Worm (Caenorhabditis elegans) whole organism, L3 larva: ENCODE measurements around the gene nas-28.

Source experiments
- aly-2 ChIP-seq: fragments of 150-350 bp; optimal IDR thresholded peaks from 2 replicates; lab custom pipeline; 2014; ENCODE audit warnings: missing biosample characterization, missing genetic modification characterization
- ama-1 ChIP-seq: fragments of 150-350 bp; optimal IDR thresholded peaks from 2 replicates; lab custom pipeline; 2018
- ceh-16 ChIP-seq: sonication (generic microtip); optimal IDR thresholded peaks from 2 replicates; lab custom pipeline; 2017; ENCODE audit warnings: missing biosample characterization, missing genetic modification characterization
- ceh-28 ChIP-seq: fragments of 150-350 bp; optimal IDR thresholded peaks from 2 replicates; lab custom pipeline; 2014; ENCODE audit warnings: missing biosample characterization, missing genetic modification reagents, missing genetic modification characterization
- ceh-82 ChIP-seq: fragments of 150-350 bp; optimal IDR thresholded peaks from 2 replicates; lab custom pipeline; 2014; ENCODE audit warnings: missing biosample characterization, missing genetic modification characterization
- daf-12 ChIP-seq: fragments of 150-350 bp; optimal IDR thresholded peaks from 2 replicates; lab custom pipeline; 2014; ENCODE audit warnings: missing biosample characterization, missing genetic modification reagents, missing genetic modification characterization
- egl-5 ChIP-seq: fragments of 150-350 bp; optimal IDR thresholded peaks from 2 replicates; lab custom pipeline; 2017; ENCODE audit warnings: missing biosample characterization, missing genetic modification reagents, missing genetic modification characterization, inconsistent platforms
- elt-2 ChIP-seq: sonication (generic microtip); optimal IDR thresholded peaks from 2 replicates; lab custom pipeline; 2016; ENCODE audit warnings: missing genetic modification reagents, mild to moderate bottlenecking, missing genetic modification characterization, missing compliant biosample characterization
- elt-3 ChIP-seq, 3 experiments: fragments of 150-350 bp in 1 of 3; sonication (generic microtip) in 2 of 3; optimal IDR thresholded peaks; 2 replicates in 2 of 3; 4 replicates in 1 of 3; lab custom pipeline; 2014 to 2017; ENCODE audit warnings: missing biosample characterization in 3 of 3, missing genetic modification characterization in 3 of 3
- fkh-10 ChIP-seq: sonication (generic microtip); optimal IDR thresholded peaks from 2 replicates; lab custom pipeline; 2017; ENCODE audit warnings: missing biosample characterization, missing genetic modification reagents, missing genetic modification characterization
- fos-1 ChIP-seq: fragments of 150-350 bp; optimal IDR thresholded peaks from 2 replicates; lab custom pipeline; 2014; ENCODE audit warnings: missing biosample characterization, missing genetic modification characterization
- hmg-11 ChIP-seq: sonication (generic microtip); optimal IDR thresholded peaks from 2 replicates; lab custom pipeline; 2016; ENCODE audit warnings: missing genetic modification characterization, missing compliant biosample characterization
- lin-15B ChIP-seq: fragments of 150-350 bp; optimal IDR thresholded peaks from 2 replicates; lab custom pipeline; 2014; ENCODE audit warnings: missing biosample characterization, missing genetic modification characterization
- lin-39 ChIP-seq: fragments of 150-350 bp; optimal IDR thresholded peaks from 2 replicates; lab custom pipeline; 2018; ENCODE audit warnings: missing biosample characterization, missing genetic modification reagents, missing genetic modification characterization
- mdl-1 ChIP-seq: fragments of 150-350 bp; optimal IDR thresholded peaks from 2 replicates; lab custom pipeline; 2014; ENCODE audit warnings: missing biosample characterization, missing genetic modification characterization
- mml-1 ChIP-seq: fragments of 150-350 bp; sonication (generic microtip); optimal IDR thresholded peaks from 3 replicates; lab custom pipeline; 2014; ENCODE audit warnings: missing biosample characterization, missing genetic modification characterization
- nfya-1 ChIP-seq: sonication (generic microtip); optimal IDR thresholded peaks from 2 replicates; lab custom pipeline; 2017; ENCODE audit warnings: missing genetic modification characterization, mild to moderate bottlenecking, missing compliant biosample characterization, antibody characterized with exemption, moderate library complexity; ENCODE audit not compliant: insufficient read depth
- nhr-12 ChIP-seq: fragments of 150-350 bp; optimal IDR thresholded peaks from 2 replicates; lab custom pipeline; 2014; ENCODE audit warnings: missing biosample characterization, missing genetic modification characterization
- nhr-23 ChIP-seq: fragments of 150-350 bp; optimal IDR thresholded peaks from 2 replicates; lab custom pipeline; 2014; ENCODE audit warnings: missing biosample characterization, missing genetic modification reagents, missing genetic modification characterization
- nhr-237 ChIP-seq: fragments of 150-350 bp; optimal IDR thresholded peaks from 2 replicates; lab custom pipeline; 2014; ENCODE audit warnings: missing biosample characterization, missing genetic modification characterization
- nhr-28 ChIP-seq: fragments of 150-350 bp; optimal IDR thresholded peaks from 2 replicates; lab custom pipeline; 2014; ENCODE audit warnings: missing biosample characterization, missing genetic modification characterization
- nhr-43 ChIP-seq: sonication (generic microtip); optimal IDR thresholded peaks from 2 replicates; lab custom pipeline; 2016; ENCODE audit warnings: mild to moderate bottlenecking, missing genetic modification characterization, missing compliant biosample characterization; ENCODE audit not compliant: poor library complexity, severe bottlenecking
- nhr-67 ChIP-seq: fragments of 150-350 bp; optimal IDR thresholded peaks from 2 replicates; lab custom pipeline; 2014; ENCODE audit warnings: missing biosample characterization, missing genetic modification characterization
- pha-4 ChIP-seq: fragments of 150-350 bp; optimal IDR thresholded peaks from 2 replicates; lab custom pipeline; 2014; ENCODE audit warnings: missing biosample characterization, missing genetic modification reagents, missing genetic modification characterization
- pqm-1 ChIP-seq: fragments of 150-350 bp; optimal IDR thresholded peaks from 2 replicates; lab custom pipeline; 2017; ENCODE audit warnings: missing biosample characterization, missing genetic modification characterization, inconsistent platforms
- tbx-2 ChIP-seq: sonication (generic microtip); optimal IDR thresholded peaks from 2 replicates; lab custom pipeline; 2016; ENCODE audit warnings: mild to moderate bottlenecking, missing genetic modification characterization, missing compliant biosample characterization
- unc-39 ChIP-seq: sonication (generic microtip); optimal IDR thresholded peaks from 4 replicates; lab custom pipeline; 2017; ENCODE audit warnings: missing biosample characterization, missing genetic modification characterization
- unc-62 ChIP-seq: fragments of 150-350 bp; sonication (generic microtip); optimal IDR thresholded peaks from 4 replicates; lab custom pipeline; 2014; ENCODE audit warnings: missing biosample characterization, missing genetic modification reagents, missing genetic modification characterization
- ztf-11 ChIP-seq: fragments of 150-350 bp; optimal IDR thresholded peaks from 2 replicates; lab custom pipeline; 2014; ENCODE audit warnings: missing biosample characterization, missing genetic modification characterization
- ztf-4 ChIP-seq: fragments of 150-350 bp; optimal IDR thresholded peaks from 2 replicates; lab custom pipeline; 2014; ENCODE audit warnings: missing biosample characterization, missing genetic modification characterization

The nas-28 gene

DNA sequence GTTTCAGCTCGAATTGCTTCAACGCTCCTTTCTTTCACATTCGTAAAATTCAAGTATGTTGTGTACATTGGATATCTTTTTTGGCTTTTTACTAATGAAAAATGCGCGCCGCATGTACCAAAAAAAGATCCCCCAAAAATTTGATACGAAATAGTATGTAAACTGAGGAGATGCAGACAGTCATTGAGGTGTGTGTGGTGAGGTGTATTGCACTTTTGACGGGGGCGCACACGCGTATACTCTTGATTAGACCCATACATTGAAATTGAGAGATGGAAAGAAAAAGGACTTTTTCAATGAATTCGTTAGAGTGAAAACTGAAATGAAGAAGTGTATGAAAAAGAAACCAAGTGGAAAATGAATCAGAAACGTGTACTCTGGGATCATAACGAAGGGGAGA, 38.4 kb upstream of the nas-28 start:
- no peak for TF ChIP-seq unc-62 (GFP tag; lab: Kevin White, UChicago)

DNA sequence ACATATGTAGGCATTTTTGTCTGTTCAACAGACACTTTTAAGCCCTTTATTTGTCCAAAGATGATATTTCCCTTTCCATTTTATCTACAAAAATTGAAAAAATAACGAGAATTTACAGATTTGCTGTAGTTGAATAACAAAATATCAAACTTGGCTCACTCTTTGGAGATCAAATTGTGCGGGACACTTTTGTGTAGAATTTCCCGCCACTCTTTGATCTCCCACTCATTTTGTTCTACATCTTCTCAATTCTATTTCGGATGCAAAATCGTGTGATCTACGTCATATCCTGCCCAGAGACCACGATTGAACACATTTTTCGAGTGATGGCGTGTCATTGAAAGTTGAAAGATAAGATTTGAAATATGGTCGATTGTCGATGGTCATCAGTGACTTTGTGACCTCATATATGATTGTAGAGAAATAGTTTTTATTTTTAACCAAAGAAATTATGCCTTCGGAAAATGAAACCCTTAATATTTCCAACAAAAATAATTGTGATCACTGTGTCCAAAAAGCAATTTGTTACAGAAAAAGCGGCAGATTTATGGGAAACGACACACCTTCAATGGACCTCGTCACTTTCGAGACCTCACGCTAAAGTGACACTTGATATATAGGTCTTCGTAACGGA, 33.9 kb upstream of the nas-28 start, which contains the start of gene hot-4:
Gene hot-4 (plus strand): TSS at position 584 of the 634 bp plus-strand sequence.
- no peak for TF ChIP-seq pqm-1 (tag; lab: Kevin White, UChicago)
- no peak for TF ChIP-seq ztf-4 (tag; lab: Kevin White, UChicago)
- TF ChIP-seq ceh-28 (tag; lab: Kevin White, UChicago) = no peak
- TF ChIP-seq aly-2 (tag; lab: Kevin White, UChicago) = no peak
- TF ChIP-seq egl-5 (tag; lab: Kevin White, UChicago) = no peak
- TF ChIP-seq elt-2 = no peak
- no peak for TF ChIP-seq nhr-67 (tag; lab: Kevin White, UChicago)
- no peak for TF ChIP-seq nhr-237 (tag; lab: Kevin White, UChicago)
- no peak for TF ChIP-seq ama-1 (lab: Kevin White, UChicago)
- no peak for TF ChIP-seq hmg-11

DNA sequence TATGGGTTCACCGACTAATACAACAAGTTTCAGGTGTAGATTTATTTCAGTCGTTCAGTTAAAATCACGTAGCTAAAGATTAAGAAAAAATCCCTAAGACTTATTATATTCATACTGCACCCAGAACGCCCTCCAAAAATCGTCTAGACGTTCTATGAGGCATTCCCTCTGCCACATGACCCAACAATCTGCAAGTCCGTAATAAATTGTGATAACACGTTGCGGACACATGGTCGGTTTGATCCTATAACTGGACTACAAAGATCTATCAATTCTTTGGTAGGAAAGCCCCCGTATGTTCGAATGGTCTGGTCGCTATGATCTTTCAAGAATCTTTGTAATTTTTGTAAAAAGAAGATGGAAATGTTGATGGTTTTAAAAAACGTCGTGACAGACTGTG, 32.9 kb upstream of the nas-28 start:
- no peak for TF ChIP-seq fos-1 (tag; lab: Kevin White, UChicago)
- TF ChIP-seq fkh-10 (GFP tag; lab: Kevin White, UChicago) = no peak
- no peak for TF ChIP-seq nfya-1
- peak; percentile 92 for TF ChIP-seq nhr-43
- TF ChIP-seq pha-4 (tag; lab: Kevin White, UChicago) = no peak
- no peak for TF ChIP-seq pqm-1 (tag; lab: Kevin White, UChicago)
- no peak for TF ChIP-seq unc-39 (tag; lab: Kevin White, UChicago)
- TF ChIP-seq nhr-23 (tag; lab: Kevin White, UChicago) = peak; percentile 36
- no peak for TF ChIP-seq nhr-12
- no peak for TF ChIP-seq daf-12 (tag; lab: Kevin White, UChicago)
- TF ChIP-seq nhr-237 (tag; lab: Kevin White, UChicago) = no peak
- TF ChIP-seq lin-39 (tag; lab: Kevin White, UChicago) = no peak
- no peak for TF ChIP-seq lin-15B (tag; lab: Kevin White, UChicago)
- no peak for TF ChIP-seq hmg-11
- TF ChIP-seq ceh-16 (tag; lab: Kevin White, UChicago) = no peak
- TF ChIP-seq ceh-82 (tag; lab: Kevin White, UChicago) = no peak
- no peak for TF ChIP-seq nhr-67 (tag; lab: Kevin White, UChicago)
- TF ChIP-seq egl-5 (tag; lab: Kevin White, UChicago) = no peak
- peak; percentile 14 for TF ChIP-seq mdl-1 (tag; lab: Kevin White, UChicago)
- TF ChIP-seq, all 47 proteins: peak for 3

DNA sequence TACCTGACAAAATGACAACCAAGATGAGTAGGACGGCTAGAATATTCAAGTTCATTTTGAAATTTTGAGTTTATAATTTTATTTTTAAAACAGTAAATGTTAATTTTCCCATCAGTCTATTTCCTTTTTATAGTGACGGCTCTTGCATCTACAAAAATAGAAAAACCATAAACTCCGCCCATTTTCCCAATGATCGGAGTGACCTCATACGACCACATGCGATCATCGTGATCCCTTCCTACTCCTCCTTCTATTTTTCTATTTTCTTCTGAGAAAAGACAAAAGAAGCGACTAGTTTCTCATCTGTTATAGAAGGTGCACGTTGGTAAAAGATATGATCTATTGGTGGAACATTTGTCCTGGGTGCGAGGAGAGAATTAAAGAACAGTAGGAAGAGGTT, 32.5 kb upstream of the nas-28 start, which contains the start of gene C23G10.11:
Gene C23G10.11 (minus strand): TSS at position 101 of the 400 bp plus-strand sequence.
- TF ChIP-seq ztf-11 (no peak), daf-12 (tag; lab: Kevin White, UChicago) (no peak), mdl-1 (tag; lab: Kevin White, UChicago) (no peak), ceh-82 (tag; lab: Kevin White, UChicago) (no peak), nhr-67 (tag; lab: Kevin White, UChicago) (no peak), tbx-2 (no peak), lin-15B (tag; lab: Kevin White, UChicago) (no peak), elt-3 (tag; optimal IDR thresholded peaks at IDR 0.05; lab: Kevin White, UChicago) (no peak), pqm-1 (tag; lab: Kevin White, UChicago) (no peak), pha-4 (tag; lab: Kevin White, UChicago) (no peak), ztf-4 (tag; lab: Kevin White, UChicago) (no peak), lin-39 (tag; lab: Kevin White, UChicago) (no peak)

DNA sequence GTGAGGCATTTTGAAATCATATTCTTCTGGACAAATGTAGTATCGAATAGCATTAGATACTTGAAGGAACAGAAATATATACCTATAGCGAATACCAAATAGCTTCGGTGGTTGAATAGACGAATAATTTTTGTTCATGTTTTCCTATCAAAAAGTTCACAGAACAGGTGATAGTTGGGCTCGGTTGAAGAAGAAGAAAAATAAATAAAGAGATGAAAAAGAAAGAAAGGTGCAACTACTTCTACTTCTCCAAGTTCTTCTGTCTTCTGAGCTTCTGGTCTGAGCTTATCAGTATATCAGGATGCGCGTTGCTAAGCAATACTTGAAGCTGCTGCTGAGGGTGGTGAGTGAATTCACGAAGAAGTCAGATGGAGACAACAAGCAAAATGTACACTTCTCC, 30.9 kb upstream of the nas-28 start, which contains the start of gene C23G10.10:
Gene C23G10.10 (minus strand): TSS at position 101 of the 400 bp plus-strand sequence.
- no peak for TF ChIP-seq nhr-237 (tag; lab: Kevin White, UChicago)
- no peak for TF ChIP-seq elt-3 (tag; optimal IDR thresholded peaks at IDR 0.05; lab: Kevin White, UChicago)
- no peak for TF ChIP-seq nhr-67 (tag; lab: Kevin White, UChicago)
- TF ChIP-seq lin-39 (tag; lab: Kevin White, UChicago) = no peak
- no peak for TF ChIP-seq ztf-11
- TF ChIP-seq nhr-28 (tag; lab: Kevin White, UChicago) = no peak
- TF ChIP-seq mml-1 (tag; lab: Kevin White, UChicago) = no peak
- TF ChIP-seq aly-2 (tag; lab: Kevin White, UChicago) = no peak
- TF ChIP-seq elt-2 = no peak
